Fruit fly (Drosophila melanogaster): ENCODE data around the gene CG5478.

CG5478 gene

dm6 chr3R:15934952-15935351 lies 1.4 kb upstream of the CG5478 start, which contains the start of gene Sap47 (continued):
- TF ChIP-seq HLH4C (GFP tag; IDR thresholded peaks at IDR 0.05; ENCODE audit: partially characterized antibody) (peak; percentile 67; the same call in 2 of the 3 replicates), Dbx (GFP tag; IDR thresholded peaks at IDR 0.05) (peak; percentile 58; the same call in 1 of the 3 replicates), h (optimal IDR thresholded peaks at IDR 0.05) (no peak), Doc2 (GFP tag; IDR thresholded peaks at IDR 0.05) (no peak), CG12391 (tag; optimal IDR thresholded peaks at IDR 0.05) (peak; percentile 28), B-H2 (GFP tag; optimal IDR thresholded peaks at IDR 0.05) (peak; percentile 41), CG18599 (GFP tag; optimal IDR thresholded peaks at IDR 0.05) (peak; percentile 34), Eip74EF (GFP tag; optimal IDR thresholded peaks at IDR 0.05) (no peak), crp (GFP tag; optimal IDR thresholded peaks at IDR 0.05) (peak; percentile 92 to 100), Mad (GFP tag; optimal IDR thresholded peaks at IDR 0.05) (no peak), Vsx1 (GFP tag; optimal IDR thresholded peaks at IDR 0.05) (peak; percentile 12), HmgZ (tag; optimal IDR thresholded peaks at IDR 0.05) (peak; percentile 58), scrt (GFP tag; optimal IDR thresholded peaks at IDR 0.05) (peak; percentile 10), Hr78 (GFP tag; optimal IDR thresholded peaks at IDR 0.05) (no peak), ara (GFP tag; IDR thresholded peaks at IDR 0.05) (no peak), Sin3A (optimal IDR thresholded peaks at IDR 0.05) (peak; percentile 38), CG3995 (GFP tag; optimal IDR thresholded peaks at IDR 0.05) (peak; percentile 56), CG17829 (tag; optimal IDR thresholded peaks at IDR 0.05) (peak; percentile 21), Rfx (GFP tag; IDR thresholded peaks at IDR 0.05) (peak; percentile 52; the same call in 1 of the 2 replicates), rib (GFP tag; IDR thresholded peaks at IDR 0.05) (0 out of 2 replicates have a peak, but pooled peaks have one; percentile 21), sna (GFP tag; IDR thresholded peaks at IDR 0.05; ENCODE audit: partially characterized antibody) (peak; percentile 71), yki (optimal IDR thresholded peaks at IDR 0.05) (no peak), Adf1 (GFP tag; IDR thresholded peaks at IDR 0.05) (peak; percentile 39; the same call in 1 of the 2 replicates), Hr51 (GFP tag; optimal IDR thresholded peaks at IDR 0.05) (peak in 1 of 2 experiments; percentile 0), wdn (GFP tag; IDR thresholded peaks at IDR 0.05) (no peak), CG10147 (GFP tag; optimal IDR thresholded peaks at IDR 0.05) (peak; percentile 18), ftz-f1 (GFP tag; optimal IDR thresholded peaks at IDR 0.05) (no peak), CG14710 (tag; optimal IDR thresholded peaks at IDR 0.05) (peak; percentile 17), pan (optimal IDR thresholded peaks at IDR 0.05) (no peak), pan (GFP tag; optimal IDR thresholded peaks at IDR 0.05 in 1 of 2, IDR thresholded peaks at IDR 0.05 in 1 of 2) (no peak), hb (GFP tag; IDR thresholded peaks at IDR 0.05; ENCODE audit: partially characterized antibody) (peak; percentile 65; the same call in 2 of the 3 replicates), CG4820 (GFP tag; optimal IDR thresholded peaks at IDR 0.05) (no peak), lola (GFP tag; optimal IDR thresholded peaks at IDR 0.05) (no peak), Ptx1 (GFP tag; IDR thresholded peaks at IDR 0.05) (no peak), vnd (GFP tag; IDR thresholded peaks at IDR 0.05; ENCODE audit: partially characterized antibody) (peak; percentile 75), CG18619 (GFP tag; optimal IDR thresholded peaks at IDR 0.05) (no peak), otp (GFP tag; IDR thresholded peaks at IDR 0.05) (no peak), bowl (GFP tag; IDR thresholded peaks at IDR 0.05) (no peak), twi (tag; optimal IDR thresholded peaks at IDR 0.05) (peak; percentile 2), amos (GFP tag; IDR thresholded peaks at IDR 0.05; ENCODE audit: partially characterized antibody) (peak; percentile 88), CG6791 (GFP tag; IDR thresholded peaks at IDR 0.05; ENCODE audit: partially characterized antibody) (peak; percentile 76), zen2 (GFP tag; IDR thresholded peaks at IDR 0.05; ENCODE audit: partially characterized antibody) (peak; percentile 79), Dp (GFP tag; optimal IDR thresholded peaks at IDR 0.05) (peak; percentile 63), chm (GFP tag; IDR thresholded peaks at IDR 0.05) (no peak; the same call in 1 of the 2 replicates), exex (tag; optimal IDR thresholded peaks at IDR 0.05) (peak; percentile 40), seq (GFP tag; IDR thresholded peaks at IDR 0.05) (no peak), caup (GFP tag; optimal IDR thresholded peaks at IDR 0.05; ENCODE audit: severe bottlenecking) (no peak), btn (GFP tag; optimal IDR thresholded peaks at IDR 0.05) (no peak), mld (GFP tag; IDR thresholded peaks at IDR 0.05; ENCODE audit: partially characterized antibody) (0 out of 3 replicates have a peak, but pooled peaks have one; percentile 64)

All from whole organism, embryonic.